Fruit fly (Drosophila melanogaster) whole organism, adult: ENCODE results near the gene Tis11.

Source experiments
- CG1620 ChIP-seq: fragments of 200-800 bp; sonication (Bioruptor generic); optimal IDR thresholded peaks from 2 replicates; lab custom pipeline; 2016; ENCODE audit warnings: missing biosample characterization, missing genetic modification characterization
- kay ChIP-seq: fragments of 200-800 bp; sonication (Bioruptor generic); peaks from one replicate; lab custom pipeline; 2016; ENCODE audit warnings: missing biosample characterization, missing genetic modification characterization, borderline replicate concordance

- TF ChIP-seq kay (GFP tag; lab: Kevin White, UChicago) (no peak), CG1620 (GFP tag; lab: Kevin White, UChicago) (no peak)
Measured at dm6 chrX:12660030-12660630, 915 bp downstream of the Tis11 start.
